Worm (Caenorhabditis elegans): ENCODE measurements around the gene Y26E6A.2.
A peak's percentile ranks its signal among the peaks of the same experiment; 100 is the strongest.

The Y26E6A.2 gene

ce11 chrX:13873324-13873933, 40.8 kb downstream of the Y26E6A.2 start (continued):
- TF ChIP-seq snpc-1.2 (GFP tag; IDR thresholded peaks at IDR 0.05) (no peak), D1046.2 (GFP tag; IDR thresholded peaks at IDR 0.05) (no peak), madf-5 (GFP tag; IDR thresholded peaks at IDR 0.05) (no peak), attf-4 (tag; optimal IDR thresholded peaks at IDR 0.05) (no peak)

DNA sequence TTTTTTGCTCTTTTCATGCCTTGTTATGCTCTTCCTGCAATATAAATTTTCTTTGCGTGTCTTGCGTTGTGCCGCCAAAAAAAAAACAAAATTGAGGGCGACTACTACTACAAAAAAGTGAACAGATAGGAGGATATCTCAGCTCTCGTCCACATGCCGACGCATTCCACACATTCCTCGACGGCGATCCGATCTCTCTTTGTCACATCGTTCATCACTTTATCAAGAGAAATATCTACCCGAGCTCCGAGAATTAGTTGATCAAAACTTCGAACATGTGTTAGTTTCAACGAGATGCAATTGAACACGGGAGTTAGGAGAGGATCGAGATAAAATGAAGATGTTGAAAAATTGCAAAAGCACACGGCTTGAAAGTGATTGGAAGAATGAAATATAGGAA, 43.1 kb downstream of the Y26E6A.2 start:
- TF ChIP-seq nhr-25 (tag; optimal IDR thresholded peaks at IDR 0.05; ENCODE audit: borderline replicate concordance, insufficient read depth) = no peak
- no peak for TF ChIP-seq nhr-42 (GFP tag; IDR thresholded peaks at IDR 0.05)
- no peak for TF ChIP-seq F49E8.2 (tag; optimal IDR thresholded peaks at IDR 0.05; ENCODE audit: borderline replicate concordance)
- peak; percentile 15 for TF ChIP-seq hlh-11 (tag; optimal IDR thresholded peaks at IDR 0.05)
- no peak for TF ChIP-seq aly-2 (tag; optimal IDR thresholded peaks at IDR 0.05)
- TF ChIP-seq egl-43 (GFP tag; IDR thresholded peaks at IDR 0.05) = no peak
- peak in 1 of 2 experiments; percentile 57 for TF ChIP-seq daf-16 (GFP tag; optimal IDR thresholded peaks at IDR 0.05)
- no peak for TF ChIP-seq daf-16 (tag; optimal IDR thresholded peaks at IDR 0.05)
- no peak for TF ChIP-seq vab-7 (GFP tag; IDR thresholded peaks at IDR 0.05)

- TF ChIP-seq nhr-237 (tag; optimal IDR thresholded peaks at IDR 0.05) = no peak
- TF ChIP-seq fos-1 (tag; optimal IDR thresholded peaks at IDR 0.05) = no peak
- TF ChIP-seq lir-3 (tag; optimal IDR thresholded peaks at IDR 0.05) = no peak
- TF ChIP-seq daf-16 (GFP tag; optimal IDR thresholded peaks at IDR 0.05) = no peak
- no peak for TF ChIP-seq daf-16 (tag; optimal IDR thresholded peaks at IDR 0.05)
- no peak for TF ChIP-seq lin-39 (tag; optimal IDR thresholded peaks at IDR 0.05)
- TF ChIP-seq ztf-11 (tag; optimal IDR thresholded peaks at IDR 0.05) = no peak
- TF ChIP-seq nhr-77 (tag; optimal IDR thresholded peaks at IDR 0.05) = no peak
- no peak for TF ChIP-seq cey-2 (tag; optimal IDR thresholded peaks at IDR 0.05; ENCODE audit: borderline replicate concordance, insufficient read depth)
- no peak for TF ChIP-seq tag-97 (GFP tag; IDR thresholded peaks at IDR 0.05)
- TF ChIP-seq duxl-1 (tag; optimal IDR thresholded peaks at IDR 0.05; ENCODE audit: poor library complexity) = no peak
- TF ChIP-seq daf-12 (tag; optimal IDR thresholded peaks at IDR 0.05) = no peak
- no peak for TF ChIP-seq hlh-30 (tag; optimal IDR thresholded peaks at IDR 0.05; ENCODE audit: insufficient read depth)
- no peak for TF ChIP-seq nhr-6 (tag; optimal IDR thresholded peaks at IDR 0.05)
- no peak for TF ChIP-seq hif-1 (tag; optimal IDR thresholded peaks at IDR 0.05)
- TF ChIP-seq nhr-25 (tag; optimal IDR thresholded peaks at IDR 0.05; ENCODE audit: borderline replicate concordance, insufficient read depth) = no peak
- TF ChIP-seq zfp-3 (GFP tag; conservative IDR thresholded peaks at IDR 0.05) = no peak
Measured at ce11 chrX:13864191-13864590, 50.0 kb downstream of the Y26E6A.2 start, which contains the start of gene M03B6.3. M03B6.3 (minus strand) TSS chrX:13864292.
